Worm (Caenorhabditis elegans): ENCODE results near the gene oxy-4.

DNA sequence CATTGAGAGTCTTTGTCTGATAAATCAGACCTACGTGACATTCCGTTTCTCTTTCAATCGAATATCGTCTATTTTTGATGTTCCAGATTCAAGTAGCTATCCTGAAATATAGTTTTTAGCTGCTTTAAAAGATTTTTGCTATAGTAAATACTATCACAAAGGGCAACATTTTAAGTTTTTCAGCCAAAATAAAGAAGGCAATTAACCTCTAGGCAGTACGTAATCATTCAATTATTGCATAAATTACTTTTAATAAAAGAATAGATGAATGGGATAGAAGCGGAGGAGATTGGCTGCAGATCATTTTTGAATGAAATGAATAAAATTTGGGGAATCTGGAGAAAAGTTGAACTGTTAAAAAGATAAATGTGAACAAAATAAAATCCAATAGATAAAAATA lies 11.1 kb upstream of the oxy-4 start, which contains the start of gene ulp-1:
- TF ChIP-seq unc-130 (GFP tag; optimal IDR thresholded peaks at IDR 0.05) (no peak), dpl-1 (GFP tag; optimal IDR thresholded peaks at IDR 0.05) (no peak), attf-3 (GFP tag; conservative IDR thresholded peaks at IDR 0.05) (no peak), ztf-28 (GFP tag; IDR thresholded peaks at IDR 0.05) (no peak), unc-62 (GFP tag; optimal IDR thresholded peaks at IDR 0.05) (no peak), D2030.7 (GFP tag; IDR thresholded peaks at IDR 0.05) (no peak), C06A6.2 (GFP tag; conservative IDR thresholded peaks at IDR 0.05) (no peak), K12H6.12 (tag; optimal IDR thresholded peaks at IDR 0.05) (no peak), nhr-27 (tag; optimal IDR thresholded peaks at IDR 0.05) (no peak)

Measured in whole organism, young adult.